Fruit fly (Drosophila melanogaster): ENCODE data around the gene Drsl3.

Drsl3 gene

dm6 chr3L:3305430-3305829 is 9.4 kb upstream of the Drsl3 start (continued):
- TF ChIP-seq HmgZ (tag; optimal IDR thresholded peaks at IDR 0.05) = peak; percentile 28
- no peak for TF ChIP-seq Asciz (GFP tag; optimal IDR thresholded peaks at IDR 0.05)
- no peak for TF ChIP-seq run (tag; optimal IDR thresholded peaks at IDR 0.05)
- TF ChIP-seq usp (GFP tag; optimal IDR thresholded peaks at IDR 0.05) = no peak
- no peak for TF ChIP-seq Dfd (GFP tag; optimal IDR thresholded peaks at IDR 0.05)
- TF ChIP-seq ATbp (GFP tag; optimal IDR thresholded peaks at IDR 0.05) = peak; percentile 76
- TF ChIP-seq CG13424 (tag; optimal IDR thresholded peaks at IDR 0.05) = no peak
- TF ChIP-seq prd (optimal IDR thresholded peaks at IDR 0.05) = no peak
- TF ChIP-seq prd (GFP tag; IDR thresholded peaks at IDR 0.05) = no peak
- no peak for TF ChIP-seq Fer2 (tag; optimal IDR thresholded peaks at IDR 0.05)
- TF ChIP-seq CG2199 (GFP tag; IDR thresholded peaks at IDR 0.05) = no peak
- peak; percentile 31 for TF ChIP-seq kay (GFP tag; optimal IDR thresholded peaks at IDR 0.05)
- TF ChIP-seq CG4707 (GFP tag; optimal IDR thresholded peaks at IDR 0.05) = peak; percentile 34
- peak; percentile 50 for TF ChIP-seq bab2 (GFP tag; optimal IDR thresholded peaks at IDR 0.05)
- peak; percentile 35 for TF ChIP-seq Bteb2 (GFP tag; optimal IDR thresholded peaks at IDR 0.05)
- TF ChIP-seq CG11398 (GFP tag; optimal IDR thresholded peaks at IDR 0.05) = peak; percentile 35
- TF ChIP-seq dan (GFP tag; IDR thresholded peaks at IDR 0.05) = no peak
- peak; percentile 42 for TF ChIP-seq fd96Cb (tag; optimal IDR thresholded peaks at IDR 0.05)
- TF ChIP-seq CG18619 (GFP tag; optimal IDR thresholded peaks at IDR 0.05) = peak; percentile 28
- TF ChIP-seq Ada2b (GFP tag; IDR thresholded peaks at IDR 0.05) = no peak
- no peak for TF ChIP-seq CG12744 (GFP tag; optimal IDR thresholded peaks at IDR 0.05)
- peak; percentile 11 for TF ChIP-seq Vsx1 (GFP tag; optimal IDR thresholded peaks at IDR 0.05)
- no peak for TF ChIP-seq zen2 (GFP tag; IDR thresholded peaks at IDR 0.05; ENCODE audit: partially characterized antibody)
- TF ChIP-seq Dip3 (GFP tag; optimal IDR thresholded peaks at IDR 0.05) = no peak
- no peak for TF ChIP-seq CG17829 (tag; optimal IDR thresholded peaks at IDR 0.05)
- no peak for TF ChIP-seq D19A (tag; optimal IDR thresholded peaks at IDR 0.05)
- TF ChIP-seq CG32767 (GFP tag; IDR thresholded peaks at IDR 0.05) = no peak
- no peak for TF ChIP-seq CG8478 (optimal IDR thresholded peaks at IDR 0.05)
- TF ChIP-seq CG1792 (GFP tag; optimal IDR thresholded peaks at IDR 0.05) = peak; percentile 58
- no peak for TF ChIP-seq az2 (GFP tag; optimal IDR thresholded peaks at IDR 0.05)
- peak; percentile 46; the same call in 1 of the 2 replicates for TF ChIP-seq Xrp1 (GFP tag; IDR thresholded peaks at IDR 0.05)
- TF ChIP-seq B-H2 (GFP tag; optimal IDR thresholded peaks at IDR 0.05) = no peak
- no peak for TF ChIP-seq CG17802 (tag; optimal IDR thresholded peaks at IDR 0.05)
- no peak for TF ChIP-seq nom (GFP tag; optimal IDR thresholded peaks at IDR 0.05)
- no peak for TF ChIP-seq CG17612 (GFP tag; IDR thresholded peaks at IDR 0.05)
- no peak for TF ChIP-seq gro (GFP tag; optimal IDR thresholded peaks at IDR 0.05)
- TF ChIP-seq Xbp1 (GFP tag; optimal IDR thresholded peaks at IDR 0.05) = peak; percentile 13
- no peak for TF ChIP-seq Lpt (GFP tag; optimal IDR thresholded peaks at IDR 0.05)
- no peak for TF ChIP-seq dm (GFP tag; optimal IDR thresholded peaks at IDR 0.05)
- no peak for TF ChIP-seq CG7928 (GFP tag; optimal IDR thresholded peaks at IDR 0.05)
- no peak for TF ChIP-seq CG16815 (GFP tag; optimal IDR thresholded peaks at IDR 0.05)
- TF ChIP-seq Ets97D (GFP tag; optimal IDR thresholded peaks at IDR 0.05) = no peak
- TF ChIP-seq CG11723 (GFP tag; optimal IDR thresholded peaks at IDR 0.05) = no peak
- peak; percentile 63 for TF ChIP-seq nau (GFP tag; optimal IDR thresholded peaks at IDR 0.05)
- no peak for TF ChIP-seq bowl (GFP tag; IDR thresholded peaks at IDR 0.05)
- no peak for TF ChIP-seq CG14014 (GFP tag; IDR thresholded peaks at IDR 0.05)
- TF ChIP-seq CG2712 (tag; optimal IDR thresholded peaks at IDR 0.05) = no peak
- TF ChIP-seq CG4854 (GFP tag; optimal IDR thresholded peaks at IDR 0.05) = no peak
- no peak for TF ChIP-seq Sin3A (optimal IDR thresholded peaks at IDR 0.05)
- no peak for TF ChIP-seq Trl (optimal IDR thresholded peaks at IDR 0.05)
- TF ChIP-seq Trl (GFP tag; optimal IDR thresholded peaks at IDR 0.05) = peak; percentile 25
- peak; percentile 67 for TF ChIP-seq fd64A (GFP tag; optimal IDR thresholded peaks at IDR 0.05)
- TF ChIP-seq sqz (GFP tag; optimal IDR thresholded peaks at IDR 0.05) = no peak
- no peak for TF ChIP-seq zf30C (GFP tag; optimal IDR thresholded peaks at IDR 0.05)
